Worm (Caenorhabditis elegans): ENCODE data around the gene C38H2.3.

C38H2.3 gene

ce11 chrIII:10341758-10342157, 44.6 kb downstream of the C38H2.3 start, which contains the start of gene tbx-9:
Gene tbx-9, minus strand, starts transcription at chrIII:10341858.
- no peak for TF ChIP-seq mab-5 (tag; optimal IDR thresholded peaks at IDR 0.05)

ce11 chrIII:10339949-10340348, 46.4 kb downstream of the C38H2.3 start:
- TF ChIP-seq ztf-1 (GFP tag; conservative IDR thresholded peaks at IDR 0.05) (no peak), R02D3.7 (tag; optimal IDR thresholded peaks at IDR 0.05) (no peak), nhr-12 (tag; optimal IDR thresholded peaks at IDR 0.05) (no peak), mdl-1 (tag; optimal IDR thresholded peaks at IDR 0.05) (no peak), dmd-4 (tag; optimal IDR thresholded peaks at IDR 0.05) (no peak)

ce11 chrIII:10338992-10339852, 47.2 kb downstream of the C38H2.3 start:
- TF ChIP-seq nhr-21 (tag; optimal IDR thresholded peaks at IDR 0.05): peak; percentile 18
- TF ChIP-seq snpc-4 (tag; optimal IDR thresholded peaks at IDR 0.05): no peak
- no peak for TF ChIP-seq mab-5 (tag; optimal IDR thresholded peaks at IDR 0.05)
- TF ChIP-seq sma-3 (GFP tag; optimal IDR thresholded peaks at IDR 0.05): peak; percentile 44
- TF ChIP-seq R02D3.7 (tag; optimal IDR thresholded peaks at IDR 0.05): no peak
- TF ChIP-seq lin-13 (GFP tag; optimal IDR thresholded peaks at IDR 0.05): peak; percentile 31
- no peak for TF ChIP-seq mdl-1 (tag; optimal IDR thresholded peaks at IDR 0.05)
- TF ChIP-seq egl-27 (tag; optimal IDR thresholded peaks at IDR 0.05): no peak
- TF ChIP-seq nhr-129 (tag; optimal IDR thresholded peaks at IDR 0.05): no peak
- TF ChIP-seq nhr-6 (tag; optimal IDR thresholded peaks at IDR 0.05): peak; percentile 0
- peak; percentile 43 for TF ChIP-seq ztf-4 (tag; optimal IDR thresholded peaks at IDR 0.05)
- TF ChIP-seq skn-1 (tag; optimal IDR thresholded peaks at IDR 0.05): no peak
- TF ChIP-seq elt-1 (tag; optimal IDR thresholded peaks at IDR 0.05): no peak
- no peak for TF ChIP-seq F13H6.1 (tag; optimal IDR thresholded peaks at IDR 0.05)
- TF ChIP-seq ZK546.5 (tag; optimal IDR thresholded peaks at IDR 0.05): no peak
- peak; percentile 80 for TF ChIP-seq nhr-25 (tag; optimal IDR thresholded peaks at IDR 0.05)
- TF ChIP-seq fos-1 (tag; optimal IDR thresholded peaks at IDR 0.05): no peak
- peak; percentile 24 for TF ChIP-seq crh-2 (tag; optimal IDR thresholded peaks at IDR 0.05)
- no peak for TF ChIP-seq peb-1 (tag; optimal IDR thresholded peaks at IDR 0.05)
- no peak for TF ChIP-seq unc-62 (GFP tag; optimal IDR thresholded peaks at IDR 0.05)
- no peak for TF ChIP-seq ztf-11 (tag; optimal IDR thresholded peaks at IDR 0.05)
- TF ChIP-seq dmd-4 (tag; optimal IDR thresholded peaks at IDR 0.05): no peak
- peak; percentile 41 for TF ChIP-seq blmp-1 (tag; optimal IDR thresholded peaks at IDR 0.05; ENCODE audit: insufficient read depth)

ce11 chrIII:10337508-10338166, 48.7 kb downstream of the C38H2.3 start, which contains the start of gene ttr-15:
Gene ttr-15, plus strand, starts transcription at chrIII:10337847.
- peak; percentile 29 for TF ChIP-seq sma-9 (GFP tag; optimal IDR thresholded peaks at IDR 0.05)
- no peak for TF ChIP-seq sma-9 (tag; optimal IDR thresholded peaks at IDR 0.05)
- peak; percentile 63 for TF ChIP-seq nhr-25 (tag; optimal IDR thresholded peaks at IDR 0.05)
- no peak for TF ChIP-seq elt-1 (tag; optimal IDR thresholded peaks at IDR 0.05)
- peak; percentile 40 for TF ChIP-seq fos-1 (tag; optimal IDR thresholded peaks at IDR 0.05)
- TF ChIP-seq Y55F3AM.14 (GFP tag; optimal IDR thresholded peaks at IDR 0.05): peak; percentile 56
- no peak for TF ChIP-seq unc-55 (GFP tag; optimal IDR thresholded peaks at IDR 0.05)
- TF ChIP-seq elt-3 (tag; optimal IDR thresholded peaks at IDR 0.05): no peak
- peak; percentile 12 for TF ChIP-seq nhr-21 (tag; optimal IDR thresholded peaks at IDR 0.05)
- TF ChIP-seq sma-3 (GFP tag; optimal IDR thresholded peaks at IDR 0.05): peak; percentile 84
- peak; percentile 11 for TF ChIP-seq nhr-129 (tag; optimal IDR thresholded peaks at IDR 0.05)
- TF ChIP-seq ZK546.5 (tag; optimal IDR thresholded peaks at IDR 0.05): no peak
- TF ChIP-seq nhr-10 (tag; optimal IDR thresholded peaks at IDR 0.05): no peak
- TF ChIP-seq ztf-1 (GFP tag; conservative IDR thresholded peaks at IDR 0.05): no peak
- peak; percentile 86 for TF ChIP-seq ama-1 (optimal IDR thresholded peaks at IDR 0.05)
- no peak for TF ChIP-seq aly-2 (tag; optimal IDR thresholded peaks at IDR 0.05)
- no peak for TF ChIP-seq mbf-1 (tag; optimal IDR thresholded peaks at IDR 0.05)
- peak; percentile 15 for TF ChIP-seq crh-2 (tag; optimal IDR thresholded peaks at IDR 0.05)

Data from whole organism, L2 larva.